Fruit fly (Drosophila melanogaster): ENCODE measurements around the gene CG13875.

CG13875 gene

DNA sequence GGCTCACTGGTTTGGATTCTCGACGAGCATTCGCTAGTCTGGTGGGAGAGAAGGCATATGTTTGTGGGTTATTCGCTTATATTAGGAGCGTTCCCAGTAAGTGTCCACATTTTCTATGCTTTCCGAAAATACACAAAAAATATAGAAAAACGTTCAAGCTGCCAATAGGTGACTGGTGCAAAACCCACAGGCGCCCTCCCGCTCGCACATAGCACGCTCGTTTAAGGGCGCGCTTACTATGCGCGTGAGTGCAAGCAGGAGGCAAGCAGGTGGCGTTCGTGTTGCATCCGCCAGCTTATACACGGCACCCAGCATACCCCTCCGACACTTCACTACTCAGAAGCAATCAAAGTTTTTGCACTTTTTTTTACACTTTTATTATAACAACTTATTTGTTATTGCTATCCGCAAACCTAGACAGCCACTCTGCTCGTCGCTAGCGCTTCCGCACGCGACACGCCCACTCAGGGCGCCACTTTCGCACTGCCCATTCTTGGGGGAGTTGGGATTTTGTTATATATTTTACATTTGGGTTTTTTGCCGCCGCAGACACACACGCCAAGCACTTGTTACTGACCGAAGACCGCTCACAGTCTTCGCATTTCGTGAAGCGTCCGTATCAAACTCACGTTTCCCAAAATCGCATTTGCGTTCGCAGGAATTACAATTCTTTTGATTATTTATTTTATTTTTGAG lies 19.5 kb downstream of the CG13875 start (continued):
- TF ChIP-seq CG9797 (GFP tag; optimal IDR thresholded peaks at IDR 0.05) (peak; percentile 13), CG34224 (GFP tag; IDR thresholded peaks at IDR 0.05; ENCODE audit: partially characterized antibody) (peak; percentile 33; the same call in 2 of the 3 replicates), CG3995 (GFP tag; optimal IDR thresholded peaks at IDR 0.05) (no peak), Poxn (GFP tag; IDR thresholded peaks at IDR 0.05) (no peak), CG10959 (GFP tag; IDR thresholded peaks at IDR 0.05) (no peak), amos (GFP tag; IDR thresholded peaks at IDR 0.05; ENCODE audit: partially characterized antibody) (peak; percentile 64), CG1602 (GFP tag; optimal IDR thresholded peaks at IDR 0.05) (no peak), CG42726 (GFP tag; IDR thresholded peaks at IDR 0.05; ENCODE audit: partially characterized antibody) (peak; percentile 78; the same call in 1 of the 2 replicates), CG8290 (GFP tag; optimal IDR thresholded peaks at IDR 0.05) (no peak), CG8290 (tag; optimal IDR thresholded peaks at IDR 0.05) (no peak), aop (GFP tag; IDR thresholded peaks at IDR 0.05) (no peak), CG9437 (GFP tag; optimal IDR thresholded peaks at IDR 0.05) (no peak), CG18599 (GFP tag; optimal IDR thresholded peaks at IDR 0.05) (no peak), Hmx (GFP tag; optimal IDR thresholded peaks at IDR 0.05) (no peak), Atf-2 (GFP tag; optimal IDR thresholded peaks at IDR 0.05) (peak; percentile 1), emc (GFP tag; optimal IDR thresholded peaks at IDR 0.05) (no peak), ftz-f1 (GFP tag; optimal IDR thresholded peaks at IDR 0.05) (no peak), CG11504 (tag; optimal IDR thresholded peaks at IDR 0.05) (no peak), CG11695 (GFP tag; IDR thresholded peaks at IDR 0.05) (peak; percentile 42; the same call in 1 of the 3 replicates), Bdp1 (GFP tag; optimal IDR thresholded peaks at IDR 0.05) (no peak), ATbp (GFP tag; optimal IDR thresholded peaks at IDR 0.05) (peak; percentile 24), az2 (GFP tag; optimal IDR thresholded peaks at IDR 0.05) (no peak), CG2712 (tag; optimal IDR thresholded peaks at IDR 0.05) (no peak), CG12942 (GFP tag; optimal IDR thresholded peaks at IDR 0.05) (no peak), CG12155 (GFP tag; optimal IDR thresholded peaks at IDR 0.05) (no peak), CG43689 (GFP tag; IDR thresholded peaks at IDR 0.05) (no peak), CG13123 (GFP tag; optimal IDR thresholded peaks at IDR 0.05) (no peak), Neu2 (GFP tag; optimal IDR thresholded peaks at IDR 0.05; ENCODE audit: borderline replicate concordance) (no peak), Pdp1 (GFP tag; optimal IDR thresholded peaks at IDR 0.05) (no peak), chif (GFP tag; optimal IDR thresholded peaks at IDR 0.05) (no peak), CG10654 (GFP tag; optimal IDR thresholded peaks at IDR 0.05) (no peak), Ets97D (GFP tag; optimal IDR thresholded peaks at IDR 0.05) (no peak), jing (GFP tag; optimal IDR thresholded peaks at IDR 0.05) (no peak), Nf-YB (GFP tag; optimal IDR thresholded peaks at IDR 0.05) (no peak), otp (GFP tag; IDR thresholded peaks at IDR 0.05) (no peak), ro (GFP tag; IDR thresholded peaks at IDR 0.05) (no peak), sens-2 (GFP tag; IDR thresholded peaks at IDR 0.05) (no peak), da (GFP tag; optimal IDR thresholded peaks at IDR 0.05) (no peak), CG15011 (GFP tag; optimal IDR thresholded peaks at IDR 0.05) (no peak), oc (tag; optimal IDR thresholded peaks at IDR 0.05) (no peak), fd64A (GFP tag; optimal IDR thresholded peaks at IDR 0.05) (no peak), CG4820 (GFP tag; optimal IDR thresholded peaks at IDR 0.05) (peak; percentile 7), CTCF (GFP tag; optimal IDR thresholded peaks at IDR 0.05) (peak; percentile 37), ewg (GFP tag; optimal IDR thresholded peaks at IDR 0.05) (peak; percentile 63), Dek (tag; optimal IDR thresholded peaks at IDR 0.05) (peak; percentile 35), tx (GFP tag; optimal IDR thresholded peaks at IDR 0.05) (peak; percentile 5), chm (GFP tag; IDR thresholded peaks at IDR 0.05) (peak; percentile 68; the same call in 1 of the 2 replicates), CG34422 (GFP tag; IDR thresholded peaks at IDR 0.05) (peak; percentile 98), Bgb (GFP tag; IDR thresholded peaks at IDR 0.05; ENCODE audit: partially characterized antibody) (peak; percentile 54; the same call in 1 of the 2 replicates), CG4404 (GFP tag; IDR thresholded peaks at IDR 0.05) (peak; percentile 17; the same call in 1 of the 2 replicates), Bteb2 (GFP tag; optimal IDR thresholded peaks at IDR 0.05) (no peak)

All from whole organism, embryonic.